Worm (Caenorhabditis elegans): Measurements from ENCODE around the gene F41E6.5.

DNA sequence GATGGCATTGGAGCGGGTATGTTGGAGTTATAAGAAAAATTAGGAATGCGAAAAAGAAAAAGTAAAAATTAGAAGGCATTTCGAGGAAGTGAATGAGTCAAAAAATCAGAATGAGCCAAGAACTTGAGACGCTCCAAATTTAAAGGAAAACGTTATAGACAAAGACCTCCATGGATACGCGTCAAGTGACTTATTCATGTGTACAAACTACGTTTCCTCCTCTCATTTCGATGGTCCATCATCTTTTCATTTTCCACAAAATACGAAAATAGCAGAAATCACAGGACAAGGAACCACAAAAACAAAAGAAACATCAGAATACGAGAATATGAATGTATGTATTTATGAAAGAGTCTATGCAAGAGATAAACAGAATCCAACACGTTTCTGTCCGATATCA lies 38.0 kb downstream of the F41E6.5 start, which contains the start of gene F28A12.3:
- TF ChIP-seq ref-1 (GFP tag; conservative IDR thresholded peaks at IDR 0.05) (no peak), flt-1 (GFP tag; IDR thresholded peaks at IDR 0.05) (no peak), ztf-29 (GFP tag; IDR thresholded peaks at IDR 0.05) (no peak), T22C8.4 (GFP tag; IDR thresholded peaks at IDR 0.05) (no peak)

Measured in whole organism, midembryonic.